Worm (Caenorhabditis elegans) whole organism, L3 larva: ENCODE measurements around the gene nhr-47.
A peak's percentile ranks its signal among the peaks of the same experiment; 100 is the strongest.

ENCODE experiments used
- aly-2 ChIP-seq: fragments of 150-350 bp; optimal IDR thresholded peaks from 2 replicates; lab custom pipeline; 2014; ENCODE audit warnings: missing biosample characterization, missing genetic modification characterization
- ceh-16 ChIP-seq: sonication (generic microtip); optimal IDR thresholded peaks from 2 replicates; lab custom pipeline; 2017; ENCODE audit warnings: missing biosample characterization, missing genetic modification characterization
- ceh-28 ChIP-seq: fragments of 150-350 bp; optimal IDR thresholded peaks from 2 replicates; lab custom pipeline; 2014; ENCODE audit warnings: missing biosample characterization, missing genetic modification reagents, missing genetic modification characterization
- ceh-9 ChIP-seq: sonication (generic microtip); optimal IDR thresholded peaks from 2 replicates; lab custom pipeline; 2018; ENCODE audit warnings: missing biosample characterization, missing genetic modification characterization
- daf-12 ChIP-seq: fragments of 150-350 bp; optimal IDR thresholded peaks from 2 replicates; lab custom pipeline; 2014; ENCODE audit warnings: missing biosample characterization, missing genetic modification reagents, missing genetic modification characterization
- egl-27 ChIP-seq: sonication (generic microtip); optimal IDR thresholded peaks from 4 replicates; lab custom pipeline; 2017; ENCODE audit warnings: missing biosample characterization, missing genetic modification reagents, missing genetic modification characterization
- egl-5 ChIP-seq: fragments of 150-350 bp; optimal IDR thresholded peaks from 2 replicates; lab custom pipeline; 2017; ENCODE audit warnings: missing biosample characterization, missing genetic modification reagents, missing genetic modification characterization, inconsistent platforms
- elt-1 ChIP-seq: fragments of 150-350 bp; optimal IDR thresholded peaks from 2 replicates; lab custom pipeline; 2014; ENCODE audit warnings: missing biosample characterization, missing genetic modification characterization
- elt-2 ChIP-seq: sonication (generic microtip); optimal IDR thresholded peaks from 2 replicates; lab custom pipeline; 2016; ENCODE audit warnings: missing genetic modification reagents, mild to moderate bottlenecking, missing genetic modification characterization, missing compliant biosample characterization
- eor-1 ChIP-seq, 2 experiments: fragments of 150-350 bp; optimal IDR thresholded peaks; 2 replicates each; lab custom pipeline; 2014 to 2018; ENCODE audit warnings: missing biosample characterization in 2 of 2, missing genetic modification characterization in 2 of 2
- jun-1 ChIP-seq: fragments of 150-350 bp; optimal IDR thresholded peaks from 2 replicates; lab custom pipeline; 2014; ENCODE audit warnings: missing biosample characterization, missing genetic modification reagents, missing genetic modification characterization
- lin-15B ChIP-seq: fragments of 150-350 bp; optimal IDR thresholded peaks from 2 replicates; lab custom pipeline; 2014; ENCODE audit warnings: missing biosample characterization, missing genetic modification characterization
- lin-39 ChIP-seq: fragments of 150-350 bp; optimal IDR thresholded peaks from 2 replicates; lab custom pipeline; 2018; ENCODE audit warnings: missing biosample characterization, missing genetic modification reagents, missing genetic modification characterization
- lsy-12 ChIP-seq: sonication (generic microtip); optimal IDR thresholded peaks from 2 replicates; lab custom pipeline; 2016; ENCODE audit warnings: mild to moderate bottlenecking, missing genetic modification characterization, missing compliant biosample characterization
- mdl-1 ChIP-seq: fragments of 150-350 bp; optimal IDR thresholded peaks from 2 replicates; lab custom pipeline; 2014; ENCODE audit warnings: missing biosample characterization, missing genetic modification characterization
- mml-1 ChIP-seq: fragments of 150-350 bp; sonication (generic microtip); optimal IDR thresholded peaks from 3 replicates; lab custom pipeline; 2014; ENCODE audit warnings: missing biosample characterization, missing genetic modification characterization
- nhr-23 ChIP-seq: fragments of 150-350 bp; optimal IDR thresholded peaks from 2 replicates; lab custom pipeline; 2014; ENCODE audit warnings: missing biosample characterization, missing genetic modification reagents, missing genetic modification characterization
- nhr-237 ChIP-seq: fragments of 150-350 bp; optimal IDR thresholded peaks from 2 replicates; lab custom pipeline; 2014; ENCODE audit warnings: missing biosample characterization, missing genetic modification characterization
- nhr-25 ChIP-seq: sonication (generic microtip); optimal IDR thresholded peaks from 2 replicates; lab custom pipeline; 2017; ENCODE audit warnings: missing biosample characterization, missing genetic modification characterization
- nhr-28 ChIP-seq: fragments of 150-350 bp; optimal IDR thresholded peaks from 2 replicates; lab custom pipeline; 2014; ENCODE audit warnings: missing biosample characterization, missing genetic modification characterization
- nhr-43 ChIP-seq: sonication (generic microtip); optimal IDR thresholded peaks from 2 replicates; lab custom pipeline; 2016; ENCODE audit warnings: mild to moderate bottlenecking, missing genetic modification characterization, missing compliant biosample characterization; ENCODE audit not compliant: poor library complexity, severe bottlenecking
- nhr-76 ChIP-seq: fragments of 150-350 bp; sonication (generic microtip); optimal IDR thresholded peaks from 5 replicates; lab custom pipeline; 2014; ENCODE audit warnings: missing biosample characterization, missing genetic modification characterization
- nhr-77 ChIP-seq: fragments of 150-350 bp; optimal IDR thresholded peaks from 2 replicates; lab custom pipeline; 2014; ENCODE audit warnings: missing biosample characterization, missing genetic modification characterization
- pha-4 ChIP-seq: fragments of 150-350 bp; optimal IDR thresholded peaks from 2 replicates; lab custom pipeline; 2014; ENCODE audit warnings: missing biosample characterization, missing genetic modification reagents, missing genetic modification characterization
- pqm-1 ChIP-seq: fragments of 150-350 bp; optimal IDR thresholded peaks from 2 replicates; lab custom pipeline; 2017; ENCODE audit warnings: missing biosample characterization, missing genetic modification characterization, inconsistent platforms
- sea-2 ChIP-seq: fragments of 150-350 bp; sonication (generic microtip); optimal IDR thresholded peaks from 4 replicates; lab custom pipeline; 2014; ENCODE audit warnings: missing biosample characterization, missing genetic modification reagents, missing genetic modification characterization
- skn-1 ChIP-seq: fragments of 150-350 bp; optimal IDR thresholded peaks from 2 replicates; lab custom pipeline; 2014; ENCODE audit warnings: missing biosample characterization, missing genetic modification characterization
- snpc-4 ChIP-seq: fragments of 150-350 bp; optimal IDR thresholded peaks from 2 replicates; lab custom pipeline; 2014; ENCODE audit warnings: missing biosample characterization, missing genetic modification characterization
- tbx-2 ChIP-seq: sonication (generic microtip); optimal IDR thresholded peaks from 2 replicates; lab custom pipeline; 2016; ENCODE audit warnings: mild to moderate bottlenecking, missing genetic modification characterization, missing compliant biosample characterization
- unc-62 ChIP-seq: fragments of 150-350 bp; sonication (generic microtip); optimal IDR thresholded peaks from 4 replicates; lab custom pipeline; 2014; ENCODE audit warnings: missing biosample characterization, missing genetic modification reagents, missing genetic modification characterization
- zag-1 ChIP-seq: fragments of 150-350 bp; optimal IDR thresholded peaks from 2 replicates; lab custom pipeline; 2014; ENCODE audit warnings: missing biosample characterization, missing genetic modification characterization
- ztf-4 ChIP-seq: fragments of 150-350 bp; optimal IDR thresholded peaks from 2 replicates; lab custom pipeline; 2014; ENCODE audit warnings: missing biosample characterization, missing genetic modification characterization

Gene nhr-47

ce11 chrV:5513630-5514378, 8.8 kb downstream of the nhr-47 start, which contains the start of the genes hpo-15 and mms-19:
Gene hpo-15, minus strand, starts transcription at chrV:5513830.
Gene mms-19, plus strand, starts transcription at chrV:5514348.
- TF ChIP-seq elt-2 (tag; lab: Kevin White, UChicago) = peak; percentile 60
- TF ChIP-seq ceh-16 = no peak
- peak; percentile 23 for TF ChIP-seq pqm-1 (tag; lab: Kevin White, UChicago)

ce11 chrV:5521735-5522241, 16.7 kb downstream of the nhr-47 start, which contains the start of gene hir-1:
Gene hir-1, plus strand, starts transcription at chrV:5522139.
- TF ChIP-seq pha-4 (tag; lab: Kevin White, UChicago) (peak; percentile 18), sea-2 (GFP tag; lab: Kevin White, UChicago) (no peak), zag-1 (tag; lab: Kevin White, UChicago) (no peak), egl-5 (tag; lab: Kevin White, UChicago) (no peak), nhr-25 (tag; lab: Kevin White, UChicago) (peak; percentile 53), elt-2 (tag; lab: Kevin White, UChicago) (no peak), ceh-28 (peak; percentile 18), jun-1 (tag; lab: Kevin White, UChicago) (peak; percentile 74), eor-1 (tag; optimal IDR thresholded peaks at IDR 0.05; lab: Kevin White, UChicago) (no peak), ceh-9 (tag; lab: Kevin White, UChicago) (no peak), pqm-1 (tag; lab: Kevin White, UChicago) (no peak), ztf-4 (no peak)

ce11 chrV:5523260-5523659, 18.2 kb downstream of the nhr-47 start:
- no peak for TF ChIP-seq pha-4 (tag; lab: Kevin White, UChicago)
- TF ChIP-seq egl-27 (tag; lab: Kevin White, UChicago) = no peak
- peak; percentile 67 for TF ChIP-seq nhr-23 (tag; lab: Kevin White, UChicago)
- TF ChIP-seq nhr-25 (tag; lab: Kevin White, UChicago) = peak; percentile 73
- peak; percentile 98 for TF ChIP-seq elt-1 (tag; lab: Kevin White, UChicago)
- peak; percentile 22 for TF ChIP-seq daf-12 (tag; lab: Kevin White, UChicago)

- TF ChIP-seq snpc-4 (tag; lab: Kevin White, UChicago) (no peak), unc-62 (GFP tag; lab: Kevin White, UChicago) (no peak), ztf-4 (no peak), nhr-77 (tag; lab: Kevin White, UChicago) (no peak), ceh-16 (no peak), daf-12 (tag; lab: Kevin White, UChicago) (no peak), nhr-28 (tag; lab: Kevin White, UChicago) (no peak), nhr-43 (tag; lab: Kevin White, UChicago) (no peak), skn-1 (tag; lab: Kevin White, UChicago) (no peak), mdl-1 (tag; lab: Kevin White, UChicago) (no peak), lin-39 (tag; lab: Kevin White, UChicago) (no peak), lsy-12 (tag; lab: Kevin White, UChicago) (no peak), lin-15B (tag; lab: Kevin White, UChicago) (no peak)
These were observed 20.2 kb downstream of the nhr-47 start for ce11 chrV:5525208-5525607.

- TF ChIP-seq nhr-76 (tag; lab: Kevin White, UChicago) (no peak), lin-39 (tag; lab: Kevin White, UChicago) (no peak), tbx-2 (tag; lab: Kevin White, UChicago) (no peak), aly-2 (tag; lab: Kevin White, UChicago) (no peak), mml-1 (tag; lab: Kevin White, UChicago) (no peak), snpc-4 (tag; lab: Kevin White, UChicago) (no peak), ztf-4 (no peak), nhr-43 (tag; lab: Kevin White, UChicago) (no peak), eor-1 (tag; optimal IDR thresholded peaks at IDR 0.05; lab: Kevin White, UChicago) (no peak), ceh-16 (no peak), nhr-237 (tag; lab: Kevin White, UChicago) (no peak)
These were observed 22.6 kb downstream of the nhr-47 start for ce11 chrV:5527694-5528093.
